Worm (Caenorhabditis elegans): ENCODE results near the gene kcnl-3.

The kcnl-3 gene

DNA sequence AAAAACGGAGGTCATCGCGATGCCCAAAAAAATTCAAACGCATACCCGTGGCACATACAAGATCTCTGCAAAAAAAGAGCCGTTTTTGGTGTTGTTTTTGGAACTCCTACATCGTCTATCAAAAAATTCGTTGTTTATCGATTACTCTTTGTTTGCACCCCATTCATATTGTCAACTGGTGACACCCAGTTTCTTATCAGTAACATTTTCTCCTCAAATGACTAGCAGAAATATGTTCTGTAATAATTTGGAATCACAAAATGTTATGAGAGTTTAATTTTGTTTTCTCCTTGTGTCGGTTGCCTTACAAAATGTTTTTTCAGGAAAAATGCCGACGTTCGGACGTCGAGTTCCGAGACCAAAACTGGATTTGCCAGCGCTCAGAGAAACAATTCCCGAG, 11.9 kb upstream of the kcnl-3 start, which contains the start of gene sek-4:
TSS of gene sek-4 (plus strand) at position 318 of the 400 bp plus-strand sequence.
- TF ChIP-seq flt-1 (GFP tag; IDR thresholded peaks at IDR 0.05): no peak
- no peak for TF ChIP-seq ztf-29 (GFP tag; IDR thresholded peaks at IDR 0.05)
- TF ChIP-seq ref-1 (GFP tag; conservative IDR thresholded peaks at IDR 0.05): no peak
- no peak for TF ChIP-seq tab-1 (GFP tag; IDR thresholded peaks at IDR 0.05)
- no peak for TF ChIP-seq cog-1 (tag; optimal IDR thresholded peaks at IDR 0.05)
- TF ChIP-seq med-1 (GFP tag; optimal IDR thresholded peaks at IDR 0.05; ENCODE audit: insufficient read depth): no peak
- TF ChIP-seq T22C8.4 (GFP tag; IDR thresholded peaks at IDR 0.05): no peak
- no peak for TF ChIP-seq ztf-23 (GFP tag; IDR thresholded peaks at IDR 0.05)
- no peak for TF ChIP-seq klf-2 (GFP tag; conservative IDR thresholded peaks at IDR 0.05)

DNA sequence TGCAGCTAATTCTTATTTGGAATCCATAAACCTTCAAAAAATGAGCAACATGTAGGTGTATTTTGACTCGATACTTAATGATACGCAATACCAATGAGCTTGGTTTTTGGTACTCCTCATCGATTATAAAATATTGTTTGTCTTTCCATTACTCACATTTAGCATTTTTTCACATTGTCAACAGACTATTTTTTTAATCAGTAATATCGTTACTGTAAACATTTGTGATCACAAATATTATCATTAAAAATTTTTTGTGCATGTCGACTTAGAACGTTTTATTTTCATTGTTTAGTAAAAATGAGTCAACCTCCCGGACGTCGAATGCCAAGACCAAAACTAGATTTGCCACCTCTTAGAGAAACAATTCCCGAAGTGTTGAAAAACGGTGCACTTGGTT, 9.4 kb upstream of the kcnl-3 start, which contains the start of gene sek-5:
TSS of gene sek-5 (plus strand) at position 301 of the 400 bp plus-strand sequence.
- no peak for TF ChIP-seq cog-1 (tag; optimal IDR thresholded peaks at IDR 0.05)

DNA sequence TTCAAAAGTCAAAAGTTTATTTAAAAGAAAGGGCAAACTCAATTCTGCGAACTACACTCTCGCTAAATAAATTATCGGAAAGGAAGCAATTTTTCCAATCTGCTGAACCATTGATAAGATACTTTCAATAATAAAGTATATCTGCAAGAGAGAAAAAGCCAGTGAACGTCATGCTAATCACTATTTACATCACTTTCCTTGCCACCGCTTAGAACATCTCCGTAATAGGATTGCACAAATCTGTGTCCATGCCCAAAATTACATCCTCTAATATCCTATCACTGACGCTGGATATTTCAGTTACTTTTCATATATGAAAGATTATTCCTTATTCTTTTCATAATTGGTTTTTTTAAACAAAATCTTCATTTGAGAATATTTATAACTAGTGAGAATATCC, 3.9 kb upstream of the kcnl-3 start:
- TF ChIP-seq klf-2 (GFP tag; conservative IDR thresholded peaks at IDR 0.05): no peak
- TF ChIP-seq ref-1 (GFP tag; conservative IDR thresholded peaks at IDR 0.05): no peak
- no peak for TF ChIP-seq tab-1 (GFP tag; IDR thresholded peaks at IDR 0.05)
- TF ChIP-seq ztf-23 (GFP tag; IDR thresholded peaks at IDR 0.05): no peak
- no peak for TF ChIP-seq ztf-29 (GFP tag; IDR thresholded peaks at IDR 0.05)
- TF ChIP-seq T22C8.4 (GFP tag; IDR thresholded peaks at IDR 0.05): no peak

- no peak for TF ChIP-seq tab-1 (GFP tag; IDR thresholded peaks at IDR 0.05)
- no peak for TF ChIP-seq flt-1 (GFP tag; IDR thresholded peaks at IDR 0.05)
- no peak for TF ChIP-seq klf-2 (GFP tag; conservative IDR thresholded peaks at IDR 0.05)
- TF ChIP-seq ztf-29 (GFP tag; IDR thresholded peaks at IDR 0.05): no peak
- TF ChIP-seq med-1 (GFP tag; optimal IDR thresholded peaks at IDR 0.05; ENCODE audit: insufficient read depth): no peak
- TF ChIP-seq T22C8.4 (GFP tag; IDR thresholded peaks at IDR 0.05): no peak
- TF ChIP-seq ref-1 (GFP tag; conservative IDR thresholded peaks at IDR 0.05): no peak
- TF ChIP-seq cog-1 (tag; optimal IDR thresholded peaks at IDR 0.05): no peak
- TF ChIP-seq ztf-23 (GFP tag; IDR thresholded peaks at IDR 0.05): no peak
These were observed 971 bp downstream of the kcnl-3 start for ce11 chrX:5387629-5388028.

- TF ChIP-seq cog-1 (tag; optimal IDR thresholded peaks at IDR 0.05): no peak
- TF ChIP-seq flt-1 (GFP tag; IDR thresholded peaks at IDR 0.05): no peak
- TF ChIP-seq ref-1 (GFP tag; conservative IDR thresholded peaks at IDR 0.05): no peak
- TF ChIP-seq ztf-29 (GFP tag; IDR thresholded peaks at IDR 0.05): no peak
- no peak for TF ChIP-seq tab-1 (GFP tag; IDR thresholded peaks at IDR 0.05)
- TF ChIP-seq T22C8.4 (GFP tag; IDR thresholded peaks at IDR 0.05): no peak
- no peak for TF ChIP-seq klf-2 (GFP tag; conservative IDR thresholded peaks at IDR 0.05)
- TF ChIP-seq ztf-23 (GFP tag; IDR thresholded peaks at IDR 0.05): no peak
- TF ChIP-seq med-1 (GFP tag; optimal IDR thresholded peaks at IDR 0.05; ENCODE audit: insufficient read depth): no peak
These were observed 10.6 kb downstream of the kcnl-3 start, which contains the start of gene C03F11.2 for ce11 chrX:5397300-5397699. Gene C03F11.2, minus strand, starts transcription at chrX:5397400.

DNA sequence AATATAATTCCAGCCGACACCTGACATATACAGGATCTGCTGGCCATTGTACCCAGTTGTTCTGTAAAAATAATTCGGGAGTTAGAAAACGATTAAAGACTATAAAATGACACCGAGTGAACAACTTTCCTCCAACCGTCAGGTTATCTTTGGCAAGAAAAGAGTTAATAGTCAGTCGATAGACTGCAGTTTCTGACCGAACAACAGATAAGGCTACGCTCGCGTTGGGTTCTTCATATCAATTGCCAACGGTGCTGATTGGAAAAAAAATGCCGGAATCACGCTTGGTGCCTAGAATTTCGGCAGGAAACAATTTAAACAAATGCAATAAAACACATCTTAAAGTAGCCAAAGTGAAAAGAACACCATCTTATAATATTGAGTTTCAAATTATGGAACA, 13.9 kb downstream of the kcnl-3 start, which contains the start of gene scav-1:
TSS of gene scav-1 (minus strand) at position 61 of the 400 bp plus-strand sequence.
- TF ChIP-seq ref-1 (GFP tag; conservative IDR thresholded peaks at IDR 0.05) (no peak), klf-2 (GFP tag; conservative IDR thresholded peaks at IDR 0.05) (no peak), tab-1 (GFP tag; IDR thresholded peaks at IDR 0.05) (no peak), T22C8.4 (GFP tag; IDR thresholded peaks at IDR 0.05) (no peak), flt-1 (GFP tag; IDR thresholded peaks at IDR 0.05) (no peak), ztf-29 (GFP tag; IDR thresholded peaks at IDR 0.05) (no peak), med-1 (GFP tag; optimal IDR thresholded peaks at IDR 0.05; ENCODE audit: insufficient read depth) (no peak), cog-1 (tag; optimal IDR thresholded peaks at IDR 0.05) (no peak), ztf-23 (GFP tag; IDR thresholded peaks at IDR 0.05) (no peak)

- TF ChIP-seq tab-1 (GFP tag; IDR thresholded peaks at IDR 0.05): no peak
- no peak for TF ChIP-seq cog-1 (tag; optimal IDR thresholded peaks at IDR 0.05)
- TF ChIP-seq T22C8.4 (GFP tag; IDR thresholded peaks at IDR 0.05): no peak
- TF ChIP-seq klf-2 (GFP tag; conservative IDR thresholded peaks at IDR 0.05): no peak
- no peak for TF ChIP-seq ref-1 (GFP tag; conservative IDR thresholded peaks at IDR 0.05)
- TF ChIP-seq med-1 (GFP tag; optimal IDR thresholded peaks at IDR 0.05; ENCODE audit: insufficient read depth): no peak
- no peak for TF ChIP-seq flt-1 (GFP tag; IDR thresholded peaks at IDR 0.05)
- TF ChIP-seq ztf-23 (GFP tag; IDR thresholded peaks at IDR 0.05): no peak
These were observed 19.7 kb downstream of the kcnl-3 start, which contains the start of gene C03F11.4 for ce11 chrX:5406345-5406744. Gene C03F11.4, minus strand, starts transcription at chrX:5406445.

- TF ChIP-seq klf-2 (GFP tag; conservative IDR thresholded peaks at IDR 0.05) (peak; percentile 67; the same call in 1 of the 2 replicates), T22C8.4 (GFP tag; IDR thresholded peaks at IDR 0.05) (peak; percentile 48; the same call in 1 of the 2 replicates), ztf-23 (GFP tag; IDR thresholded peaks at IDR 0.05) (peak; percentile 63), ref-1 (GFP tag; conservative IDR thresholded peaks at IDR 0.05) (no peak; the same call in 1 of the 2 replicates), cog-1 (tag; optimal IDR thresholded peaks at IDR 0.05) (no peak), ztf-29 (GFP tag; IDR thresholded peaks at IDR 0.05) (peak; percentile 72), flt-1 (GFP tag; IDR thresholded peaks at IDR 0.05) (no peak), tab-1 (GFP tag; IDR thresholded peaks at IDR 0.05) (peak; percentile 72), med-1 (GFP tag; optimal IDR thresholded peaks at IDR 0.05; ENCODE audit: insufficient read depth) (peak; percentile 22)
These were observed 20.6 kb downstream of the kcnl-3 start for ce11 chrX:5407271-5407670.

DNA sequence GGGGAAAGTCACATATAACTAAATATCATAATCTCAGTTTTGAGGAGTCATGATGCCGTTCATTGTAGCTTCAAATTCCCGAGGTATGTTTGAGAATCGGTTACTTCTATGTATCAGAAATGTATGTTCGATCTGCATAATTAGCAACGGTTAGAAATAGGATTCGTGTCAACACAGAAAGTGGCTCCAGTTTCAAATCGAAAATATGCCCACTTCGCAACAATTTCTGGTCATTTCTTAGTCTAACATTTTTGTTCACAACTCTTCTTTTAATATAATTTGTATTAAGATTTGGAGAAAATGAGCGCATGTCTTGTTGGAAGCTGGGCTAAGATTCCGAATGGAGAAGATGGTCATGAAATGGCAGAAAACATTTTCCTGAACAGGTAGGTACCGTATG, 26.9 kb downstream of the kcnl-3 start, which contains the start of gene pks-1:
TSS of gene pks-1 (plus strand) at position 301 of the 400 bp plus-strand sequence.
- TF ChIP-seq klf-2 (GFP tag; conservative IDR thresholded peaks at IDR 0.05) (no peak), ref-1 (GFP tag; conservative IDR thresholded peaks at IDR 0.05) (no peak), ztf-23 (GFP tag; IDR thresholded peaks at IDR 0.05) (no peak), ztf-29 (GFP tag; IDR thresholded peaks at IDR 0.05) (no peak), med-1 (GFP tag; optimal IDR thresholded peaks at IDR 0.05; ENCODE audit: insufficient read depth) (no peak), flt-1 (GFP tag; IDR thresholded peaks at IDR 0.05) (no peak), cog-1 (tag; optimal IDR thresholded peaks at IDR 0.05) (no peak), tab-1 (GFP tag; IDR thresholded peaks at IDR 0.05) (no peak), T22C8.4 (GFP tag; IDR thresholded peaks at IDR 0.05) (no peak)

ce11 chrX:5414250-5414649, 27.6 kb downstream of the kcnl-3 start, which contains the start of gene C41A3.2:
Gene C41A3.2, minus strand, starts transcription at chrX:5414350.
- TF ChIP-seq ztf-23 (GFP tag; IDR thresholded peaks at IDR 0.05): no peak

All from whole organism, midembryonic.